Worm (Caenorhabditis elegans) whole organism, early embryonic: Measurements from ENCODE around the gene oac-29.

ENCODE experiments used
- B0310.2 ChIP-seq: sonication (generic microtip); optimal IDR thresholded peaks from 2 replicates; lab custom pipeline; 2016; ENCODE audit warnings: mild to moderate bottlenecking, missing genetic modification characterization, missing compliant biosample characterization
- F13C5.2 ChIP-seq: sonication (generic microtip); optimal IDR thresholded peaks from 2 replicates; lab custom pipeline; 2017; ENCODE audit warnings: mild to moderate bottlenecking, missing genetic modification characterization, inconsistent platforms, missing compliant biosample characterization
- aly-1 ChIP-seq: sonication (generic microtip); optimal IDR thresholded peaks from 2 replicates; lab custom pipeline; 2016; ENCODE audit warnings: missing genetic modification characterization, missing compliant biosample characterization
- ama-1 ChIP-seq: fragments of 150-350 bp; optimal IDR thresholded peaks from 2 replicates; lab custom pipeline; 2014
- ceh-13 ChIP-seq: fragments of 200-800 bp; sonication (Bioruptor generic); optimal IDR thresholded peaks from 2 replicates; lab custom pipeline; 2018; ENCODE audit warnings: mild to moderate bottlenecking, missing genetic modification characterization, missing compliant biosample characterization
- ceh-36 ChIP-seq: sonication (generic microtip); optimal IDR thresholded peaks from 2 replicates; lab custom pipeline; 2016; ENCODE audit warnings: missing genetic modification characterization, inconsistent platforms, missing compliant biosample characterization
- ets-7 ChIP-seq: sonication (generic microtip); optimal IDR thresholded peaks from 2 replicates; lab custom pipeline; 2016; ENCODE audit warnings: missing genotype, missing genetic modification characterization, missing compliant biosample characterization
- flt-1 ChIP-seq: fragments of 200-800 bp; sonication (Bioruptor generic); IDR thresholded peaks from 2 replicates; pipeline ENCODE4 v1.3.6; 2022; ENCODE audit warnings: missing genetic modification characterization, missing compliant biosample characterization
- hmbx-1 ChIP-seq: sonication (generic microtip); optimal IDR thresholded peaks from 2 replicates; lab custom pipeline; 2016; ENCODE audit warnings: mild to moderate bottlenecking, missing genetic modification characterization, missing compliant biosample characterization
- hmg-4 ChIP-seq: fragments of 200-800 bp; sonication (Bioruptor generic); optimal IDR thresholded peaks from 2 replicates; lab custom pipeline; 2018; ENCODE audit warnings: mild to moderate bottlenecking, missing genetic modification characterization, missing compliant biosample characterization
- hnd-1 ChIP-seq: sonication (generic microtip); optimal IDR thresholded peaks from 2 replicates; lab custom pipeline; 2016; ENCODE audit warnings: missing genetic modification characterization, missing compliant biosample characterization
- pes-1 ChIP-seq: fragments of 200-800 bp; sonication (Bioruptor generic); IDR thresholded peaks from 2 replicates; pipeline ENCODE4 v1.3.6; 2022; ENCODE audit warnings: missing genetic modification reagents, missing genetic modification characterization, missing compliant biosample characterization
- scrt-1 ChIP-seq: fragments of 200-800 bp; sonication (Bioruptor generic); IDR thresholded peaks from 2 replicates; pipeline ENCODE4 v1.3.6; 2022; ENCODE audit warnings: missing genetic modification characterization, missing compliant biosample characterization
- sea-1 ChIP-seq: fragments of 200-800 bp; sonication (Bioruptor generic); conservative IDR thresholded peaks from 2 replicates; pipeline ENCODE4 v1.3.6; 2022; ENCODE audit warnings: missing genetic modification characterization, missing compliant biosample characterization
- tbx-11 ChIP-seq: fragments of 200-800 bp; sonication (Bioruptor generic); IDR thresholded peaks from 2 replicates; pipeline ENCODE4 v1.3.6; 2022; ENCODE audit warnings: missing genetic modification characterization, missing compliant biosample characterization
- tbx-37 ChIP-seq: fragments of 200-800 bp; sonication (Bioruptor generic); conservative IDR thresholded peaks from 2 replicates; pipeline ENCODE4 v1.3.6; 2022; ENCODE audit warnings: missing genetic modification reagents, missing genetic modification characterization, missing compliant biosample characterization
- tra-4 ChIP-seq: sonication (generic microtip); optimal IDR thresholded peaks from 2 replicates; lab custom pipeline; 2017; ENCODE audit warnings: missing genetic modification characterization, missing compliant biosample characterization

The oac-29 gene

DNA sequence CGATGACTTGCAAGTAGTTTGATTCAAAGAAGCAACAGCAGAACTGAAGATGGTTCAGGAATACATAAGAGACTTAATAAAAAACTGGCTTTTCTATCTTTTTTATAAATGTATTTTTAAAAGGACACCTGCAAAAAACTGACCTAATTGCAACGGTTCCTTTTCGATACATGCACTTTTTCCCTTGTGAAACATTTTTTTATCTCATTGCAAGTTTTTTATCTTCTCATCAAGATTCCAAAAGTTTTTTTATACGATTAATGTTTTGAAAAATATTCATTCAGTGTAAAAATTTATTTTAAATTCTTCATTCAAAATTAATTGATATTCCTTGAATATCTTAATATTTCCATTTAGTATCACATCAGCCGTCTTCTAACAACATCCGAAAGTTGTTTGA, at the start of gene oac-29:
TSS of gene oac-29 (minus strand) at position 101 of the 400 bp plus-strand sequence.
- TF ChIP-seq pes-1 (GFP tag; lab: Robert Waterston, UW) (no peak), aly-1 (no peak), tbx-37 (no peak)

DNA sequence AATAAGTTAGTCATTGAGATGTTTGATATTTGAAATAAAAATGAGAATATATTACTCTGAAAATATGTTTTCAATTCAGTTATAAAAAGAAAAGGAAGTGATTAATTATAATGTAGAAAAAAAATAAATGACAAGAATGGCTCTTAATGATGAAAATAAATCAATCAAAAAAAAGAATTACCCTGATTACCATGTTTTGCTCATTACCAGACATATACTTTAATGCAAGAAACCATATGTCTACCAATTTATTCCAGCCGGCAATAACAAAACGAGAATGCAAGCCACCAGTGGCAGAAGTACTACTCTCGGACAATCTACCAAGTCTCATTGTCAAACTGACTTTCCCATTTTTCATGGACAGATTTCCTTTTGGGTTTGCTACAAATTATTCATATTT, 48.3 kb upstream of the oac-29 start:
- no peak for TF ChIP-seq hmbx-1
- no peak for TF ChIP-seq ceh-13 (GFP tag; lab: Kevin White, UChicago)
- TF ChIP-seq pes-1 (GFP tag; lab: Robert Waterston, UW): no peak
- TF ChIP-seq tbx-37: no peak
- TF ChIP-seq aly-1: no peak
- no peak for TF ChIP-seq sea-1
- no peak for TF ChIP-seq ets-7 (tag; lab: Kevin White, UChicago)
- no peak for TF ChIP-seq tra-4 (tag; lab: Kevin White, UChicago)
- TF ChIP-seq flt-1 (GFP tag; lab: Robert Waterston, UW): no peak
- TF ChIP-seq scrt-1 (GFP tag; lab: Robert Waterston, UW): no peak
- TF ChIP-seq ama-1: no peak
- no peak for TF ChIP-seq ceh-36 (tag; lab: Kevin White, UChicago)

DNA sequence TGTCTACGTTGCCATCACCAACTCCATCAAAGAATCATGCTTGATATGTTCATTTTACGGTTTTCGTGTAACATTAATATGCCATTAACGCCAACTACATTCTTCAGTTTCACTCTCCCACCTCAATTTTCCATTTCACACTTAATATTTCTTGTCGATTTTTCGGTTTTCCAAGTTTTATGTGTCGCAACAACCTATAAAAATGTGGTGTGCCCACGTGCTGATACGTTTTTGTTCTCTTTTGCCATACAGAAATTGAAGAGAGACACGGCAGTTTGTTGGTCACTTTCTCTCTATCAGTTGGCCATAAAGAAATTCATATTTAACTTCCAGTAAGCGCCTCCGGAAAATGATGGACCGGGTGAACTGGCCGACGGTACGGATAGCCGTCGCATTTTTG, 47.2 kb upstream of the oac-29 start, which contains the start of gene cln-3.3:
TSS of gene cln-3.3 (plus strand) at position 334 of the 400 bp plus-strand sequence.
- TF ChIP-seq ets-7 (tag; lab: Kevin White, UChicago): no peak
- TF ChIP-seq ceh-13 (GFP tag; lab: Kevin White, UChicago): no peak
- no peak for TF ChIP-seq hmg-4 (GFP tag; lab: Kevin White, UChicago)
- no peak for TF ChIP-seq ama-1

DNA sequence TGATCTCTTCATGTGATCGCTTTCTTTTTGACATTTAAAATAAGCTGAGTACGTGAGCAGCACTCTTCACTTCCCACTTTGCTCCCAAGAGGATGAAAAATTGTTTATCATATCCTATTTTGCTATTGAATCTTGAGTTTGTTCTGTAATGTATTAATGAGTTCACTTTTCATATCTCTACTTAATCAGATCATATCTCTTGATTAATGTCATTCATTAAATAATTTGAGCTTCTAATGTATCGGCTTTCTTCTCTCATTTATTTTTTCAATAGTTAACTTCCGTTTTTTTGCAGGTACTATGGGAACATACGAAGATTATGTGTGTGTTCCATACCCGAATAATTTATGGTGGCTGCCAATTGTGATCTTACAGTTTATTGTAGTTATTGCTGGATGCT, 45.6 kb upstream of the oac-29 start, which contains the start of gene ZC190.2:
TSS of gene ZC190.2 (plus strand) at position 301 of the 400 bp plus-strand sequence.
- TF ChIP-seq ets-7 (tag; lab: Kevin White, UChicago) (no peak), tbx-11 (GFP tag; lab: Robert Waterston, UW) (no peak), aly-1 (no peak), hmg-4 (GFP tag; lab: Kevin White, UChicago) (no peak), scrt-1 (GFP tag; lab: Robert Waterston, UW) (no peak), ceh-36 (tag; lab: Kevin White, UChicago) (no peak), ceh-13 (GFP tag; lab: Kevin White, UChicago) (no peak), B0310.2 (tag; lab: Kevin White, UChicago) (no peak), sea-1 (no peak), tra-4 (tag; lab: Kevin White, UChicago) (no peak), flt-1 (GFP tag; lab: Robert Waterston, UW) (no peak), F13C5.2 (tag; lab: Kevin White, UChicago) (no peak), pes-1 (GFP tag; lab: Robert Waterston, UW) (no peak)

DNA sequence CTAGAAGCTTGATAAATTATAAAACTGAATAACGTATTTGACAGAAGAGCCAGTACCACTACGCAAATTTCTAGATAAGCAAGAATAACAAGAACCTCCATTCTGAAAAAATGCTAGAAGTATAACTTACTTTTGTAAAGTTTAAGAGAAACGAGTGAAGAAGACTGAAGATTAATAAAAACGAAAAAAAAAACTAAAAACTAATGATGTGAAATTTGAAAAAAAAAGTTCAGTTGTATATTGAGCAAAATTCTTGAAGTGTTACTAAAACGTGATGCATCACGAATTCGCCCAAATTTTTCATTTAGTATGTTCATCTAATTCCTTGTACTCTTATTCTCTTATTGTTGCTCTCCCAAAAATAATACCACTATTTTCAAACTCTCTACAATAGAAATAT, 41.7 kb upstream of the oac-29 start, which contains the start of gene ZC190.6:
TSS of gene ZC190.6 (minus strand) at position 101 of the 400 bp plus-strand sequence.
- TF ChIP-seq tbx-11 (GFP tag; lab: Robert Waterston, UW) (no peak), scrt-1 (GFP tag; lab: Robert Waterston, UW) (no peak), ceh-36 (tag; lab: Kevin White, UChicago) (no peak), ama-1 (no peak), ets-7 (tag; lab: Kevin White, UChicago) (no peak), hmbx-1 (no peak), tbx-37 (no peak), aly-1 (no peak), hnd-1 (no peak), ceh-13 (GFP tag; lab: Kevin White, UChicago) (no peak), F13C5.2 (tag; lab: Kevin White, UChicago) (no peak), flt-1 (GFP tag; lab: Robert Waterston, UW) (no peak), tra-4 (tag; lab: Kevin White, UChicago) (no peak), hmg-4 (GFP tag; lab: Kevin White, UChicago) (no peak), sea-1 (no peak)

DNA sequence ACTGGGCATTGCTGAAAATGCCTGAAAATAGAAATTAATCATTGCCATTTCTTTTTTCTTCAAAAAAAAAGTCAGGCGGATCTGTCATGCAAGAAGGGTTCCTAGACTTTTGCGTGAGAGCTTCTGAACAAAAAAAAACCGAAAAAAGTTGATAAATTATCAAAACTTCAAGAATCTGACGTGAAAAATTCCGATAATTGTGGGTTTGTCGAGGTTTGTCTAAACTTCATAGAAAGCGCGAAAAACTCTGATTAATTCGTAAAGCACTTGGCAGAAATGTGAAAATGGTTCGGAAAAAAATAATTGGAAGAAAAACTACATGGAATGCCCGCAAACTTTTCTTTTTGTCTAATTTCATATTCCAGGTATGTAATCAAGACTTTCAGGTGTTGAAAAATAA, 38.0 kb upstream of the oac-29 start, which contains the start of gene ZC190.5:
TSS of gene ZC190.5 (minus strand) at position 101 of the 400 bp plus-strand sequence.
- no peak for TF ChIP-seq hnd-1
- no peak for TF ChIP-seq ets-7 (tag; lab: Kevin White, UChicago)
- TF ChIP-seq ama-1: no peak
- TF ChIP-seq tbx-37: no peak
- TF ChIP-seq flt-1 (GFP tag; lab: Robert Waterston, UW): no peak
- TF ChIP-seq hmg-4 (GFP tag; lab: Kevin White, UChicago): no peak

DNA sequence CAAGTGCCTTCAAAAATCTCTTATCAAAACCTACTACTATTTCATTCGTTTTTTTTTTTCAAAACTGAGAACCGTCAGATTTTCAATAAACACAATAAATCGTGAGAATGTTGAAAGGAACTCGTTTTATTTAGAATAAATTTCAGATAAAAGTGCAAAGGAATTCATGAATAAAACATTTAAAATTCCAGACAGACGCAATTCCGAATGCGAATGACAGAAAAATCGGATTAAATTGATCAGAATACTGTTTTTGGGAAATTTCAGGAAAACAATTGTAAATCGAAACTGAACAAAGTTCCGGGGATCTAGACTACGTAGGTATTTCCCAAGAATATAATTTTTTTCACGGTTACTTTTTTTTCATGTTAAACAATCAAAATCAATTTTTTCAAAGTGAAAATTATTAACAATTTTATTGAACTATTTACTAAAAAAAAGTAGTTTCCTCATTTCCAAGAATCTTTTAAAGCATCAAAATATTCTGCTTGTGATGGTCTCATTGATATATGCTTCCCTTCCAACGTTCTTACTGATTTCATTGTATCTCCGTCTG, 36.2 kb upstream of the oac-29 start:
- TF ChIP-seq ceh-13 (GFP tag; lab: Kevin White, UChicago) (no peak), F13C5.2 (tag; lab: Kevin White, UChicago) (no peak), ceh-36 (tag; lab: Kevin White, UChicago) (no peak), sea-1 (no peak), aly-1 (no peak), ama-1 (no peak), tbx-11 (GFP tag; lab: Robert Waterston, UW) (no peak), ets-7 (tag; lab: Kevin White, UChicago) (no peak), B0310.2 (tag; lab: Kevin White, UChicago) (no peak), hmbx-1 (no peak), tbx-37 (no peak)

DNA sequence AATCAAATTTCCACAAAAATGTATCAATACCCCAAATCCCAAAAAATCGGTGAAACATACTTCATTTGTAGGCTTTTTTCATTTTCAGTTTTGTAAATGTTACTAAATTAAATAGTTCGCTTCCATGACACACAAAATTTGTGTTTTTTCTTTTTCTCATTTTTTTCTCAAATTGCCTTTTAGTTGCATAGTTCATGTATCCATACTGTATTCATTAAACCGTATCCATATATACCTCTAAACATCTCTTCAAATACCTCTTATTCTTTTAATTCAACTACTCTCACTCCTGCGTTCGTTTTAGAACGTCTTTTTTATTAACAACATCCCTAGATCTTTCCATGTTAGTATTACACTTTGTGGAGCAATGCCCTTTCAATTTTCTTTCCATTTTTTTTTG, 35.3 kb upstream of the oac-29 start:
- TF ChIP-seq sea-1 (no peak), F13C5.2 (tag; lab: Kevin White, UChicago) (no peak), tra-4 (tag; lab: Kevin White, UChicago) (no peak), aly-1 (no peak), hmbx-1 (no peak), hmg-4 (GFP tag; lab: Kevin White, UChicago) (no peak), ceh-13 (GFP tag; lab: Kevin White, UChicago) (no peak), pes-1 (GFP tag; lab: Robert Waterston, UW) (no peak), ets-7 (tag; lab: Kevin White, UChicago) (no peak)
